Fruit fly (Drosophila melanogaster) whole organism, adult: ENCODE results near the gene CG14891.

ENCODE experiments used
- CG11617 ChIP-seq: fragments of 200-800 bp; sonication (Bioruptor generic); optimal IDR thresholded peaks from 2 replicates; lab custom pipeline; 2017; ENCODE audit warnings: mild to moderate bottlenecking, missing biosample characterization, missing genetic modification reagents, missing genetic modification characterization
- CG12768 ChIP-seq: fragments of 200-800 bp; sonication (Bioruptor generic); optimal IDR thresholded peaks from 2 replicates; lab custom pipeline; 2017; ENCODE audit warnings: missing biosample characterization, missing genetic modification characterization, mild to moderate bottlenecking, moderate library complexity, missing genetic modification reagents
- CG14711 ChIP-seq: fragments of 200-800 bp; sonication (Bioruptor generic); optimal IDR thresholded peaks from 2 replicates; lab custom pipeline; 2018; ENCODE audit warnings: missing biosample characterization, mild to moderate bottlenecking, missing genetic modification characterization, moderate library complexity
- CG33017 ChIP-seq: fragments of 200-800 bp; sonication (Bioruptor generic); optimal IDR thresholded peaks from 2 replicates; lab custom pipeline; 2018; ENCODE audit warnings: missing biosample characterization, mild to moderate bottlenecking, missing genetic modification characterization, moderate library complexity
- CG5204 ChIP-seq: fragments of 200-800 bp; sonication (Bioruptor generic); optimal IDR thresholded peaks from 2 replicates; lab custom pipeline; 2016; ENCODE audit warnings: missing biosample characterization, missing genetic modification characterization
- CG7045 ChIP-seq: fragments of 200-800 bp; sonication (Bioruptor generic); optimal IDR thresholded peaks from 2 replicates; lab custom pipeline; 2017; ENCODE audit warnings: missing biosample characterization, mild to moderate bottlenecking, missing genetic modification characterization
- CG7101 ChIP-seq: fragments of 200-800 bp; sonication (Bioruptor generic); optimal IDR thresholded peaks from 2 replicates; lab custom pipeline; 2018; ENCODE audit warnings: missing biosample characterization, mild to moderate bottlenecking, missing genetic modification characterization, moderate library complexity
- Clk ChIP-seq: fragments of 200-800 bp; sonication (Bioruptor generic); optimal IDR thresholded peaks from 2 replicates; lab custom pipeline; 2017; ENCODE audit warnings: missing biosample characterization, missing genetic modification characterization
- Crg-1 ChIP-seq: fragments of 200-800 bp; sonication (Bioruptor generic); optimal IDR thresholded peaks from 2 replicates; lab custom pipeline; 2016; ENCODE audit warnings: missing biosample characterization, missing genetic modification characterization
- Hr96 ChIP-seq: fragments of 200-800 bp; sonication (Bioruptor generic); optimal IDR thresholded peaks from 2 replicates; lab custom pipeline; 2016; ENCODE audit warnings: missing biosample characterization, missing genetic modification characterization
- Mnt ChIP-seq: fragments of 200-800 bp; sonication (Bioruptor generic); optimal IDR thresholded peaks from 2 replicates; lab custom pipeline; 2016; ENCODE audit warnings: missing biosample characterization, mild to moderate bottlenecking, missing genetic modification characterization
- bab1 ChIP-seq: fragments of 200-800 bp; sonication (Bioruptor generic); optimal IDR thresholded peaks from 3 replicates; lab custom pipeline; 2019; ENCODE audit warnings: missing biosample characterization, mild to moderate bottlenecking, missing genetic modification characterization, moderate library complexity
- cnc ChIP-seq, 2 experiments: fragments of >200 bp; optimal IDR thresholded peaks; 2 replicates each; lab custom pipeline; 2017
- kay ChIP-seq: fragments of 200-800 bp; sonication (Bioruptor generic); peaks from one replicate; lab custom pipeline; 2016; ENCODE audit warnings: missing biosample characterization, missing genetic modification characterization, borderline replicate concordance
- pad ChIP-seq: fragments of 200-800 bp; sonication (Bioruptor generic); optimal IDR thresholded peaks from 3 replicates; lab custom pipeline; 2017; ENCODE audit warnings: missing biosample characterization, missing genetic modification characterization, mild to moderate bottlenecking, moderate library complexity, missing genetic modification reagents
- tj ChIP-seq: fragments of 200-800 bp; sonication (Bioruptor generic); optimal IDR thresholded peaks from 3 replicates; lab custom pipeline; 2017; ENCODE audit warnings: missing biosample characterization, mild to moderate bottlenecking, missing genetic modification characterization, moderate library complexity

Gene CG14891

dm6 chr3R:16611240-16611639 lies 39.9 kb downstream of the CG14891 start:
- TF ChIP-seq CG5204 (GFP tag; lab: Kevin White, UChicago) (no peak), pad (GFP tag; lab: Kevin White, UChicago) (peak; percentile 75)

dm6 chr3R:16613300-16613699 lies 42.0 kb downstream of the CG14891 start, which contains the start of gene CG12783:
Gene CG12783, minus strand, starts transcription at chr3R:16613400.
- TF ChIP-seq CG5204 (GFP tag; lab: Kevin White, UChicago) (no peak), tj (GFP tag; lab: Kevin White, UChicago) (no peak), CG12768 (GFP tag; lab: Kevin White, UChicago) (no peak), cnc (optimal IDR thresholded peaks at IDR 0.05; lab: Kevin White, UChicago) (no peak), pad (GFP tag; lab: Kevin White, UChicago) (no peak)

- TF ChIP-seq Mnt (peak; percentile 32), Clk (GFP tag; lab: Kevin White, UChicago) (no peak), CG14711 (tag; lab: Kevin White, UChicago) (no peak), Crg-1 (GFP tag; lab: Kevin White, UChicago) (no peak), pad (GFP tag; lab: Kevin White, UChicago) (no peak), CG5204 (GFP tag; lab: Kevin White, UChicago) (no peak), Hr96 (peak; percentile 4), bab1 (peak; percentile 11), kay (GFP tag; lab: Kevin White, UChicago) (peak; percentile 43), CG33017 (tag; lab: Kevin White, UChicago) (no peak)
Observed at dm6 chr3R:16614241-16614640, 42.9 kb downstream of the CG14891 start, which contains the start of gene CG10340. Gene CG10340, minus strand, starts transcription at chr3R:16614391.

dm6 chr3R:16615009-16615408 lies 43.7 kb downstream of the CG14891 start, which contains the start of gene CG17562:
Gene CG17562, plus strand, starts transcription at chr3R:16615309.
- peak; percentile 28 for TF ChIP-seq CG33017 (tag; lab: Kevin White, UChicago)
- TF ChIP-seq bab1: no peak

- TF ChIP-seq CG11617 (GFP tag; lab: Kevin White, UChicago): no peak
- no peak for TF ChIP-seq CG7045 (GFP tag; lab: Kevin White, UChicago)
- TF ChIP-seq CG33017 (tag; lab: Kevin White, UChicago): peak; percentile 21
- TF ChIP-seq CG5204 (GFP tag; lab: Kevin White, UChicago): peak; percentile 26
- TF ChIP-seq CG7101 (tag; lab: Kevin White, UChicago): peak; percentile 22
Observed at dm6 chr3R:16617650-16618049, 46.3 kb downstream of the CG14891 start, which contains the start of gene CG17560. Gene CG17560, plus strand, starts transcription at chr3R:16617950.

- TF ChIP-seq Mnt (no peak), CG12768 (GFP tag; lab: Kevin White, UChicago) (no peak), cnc (optimal IDR thresholded peaks at IDR 0.05; lab: Kevin White, UChicago) (peak in 1 of 2 experiments; percentile 61), kay (GFP tag; lab: Kevin White, UChicago) (peak; percentile 39), Clk (GFP tag; lab: Kevin White, UChicago) (no peak)
Observed at dm6 chr3R:16620478-16620877, 49.2 kb downstream of the CG14891 start, which contains the start of gene CG14893. Gene CG14893, plus strand, starts transcription at chr3R:16620778.
